Worm (Caenorhabditis elegans) whole organism, young adult: ENCODE measurements around the gene mdt-6.

Source experiments
- B0261.1 ChIP-seq: sonication (generic microtip); optimal IDR thresholded peaks from 2 replicates; lab custom pipeline; 2016; ENCODE audit warnings: mild to moderate bottlenecking, missing genetic modification characterization, moderate library complexity, missing compliant biosample characterization
- B0336.3 ChIP-seq: fragments of 200-800 bp; sonication (Bioruptor generic); IDR thresholded peaks from 2 replicates; pipeline ENCODE4 v1.3.6; 2022; ENCODE audit warnings: missing genetic modification characterization, missing compliant biosample characterization
- F22D6.2 ChIP-seq: sonication (generic microtip); optimal IDR thresholded peaks from 2 replicates; lab custom pipeline; 2016; ENCODE audit warnings: mild to moderate bottlenecking, missing genetic modification characterization, missing compliant biosample characterization
- F23B12.7 ChIP-seq: sonication (generic microtip); optimal IDR thresholded peaks from 2 replicates; lab custom pipeline; 2017; ENCODE audit warnings: missing genetic modification characterization, mild to moderate bottlenecking, missing compliant biosample characterization, antibody characterized with exemption, moderate library complexity; ENCODE audit not compliant: insufficient read depth
- F33H1.4 ChIP-seq: fragments of 200-800 bp; sonication (Bioruptor generic); IDR thresholded peaks from 2 replicates; pipeline ENCODE4 v1.3.6; 2022; ENCODE audit warnings: missing genetic modification reagents, missing genetic modification characterization, missing compliant biosample characterization
- F55B11.4 ChIP-seq: sonication (generic microtip); optimal IDR thresholded peaks from 2 replicates; lab custom pipeline; 2016; ENCODE audit warnings: missing compliant biosample characterization, missing genetic modification characterization, borderline replicate concordance; ENCODE audit not compliant: insufficient read depth
- F57A8.1 ChIP-seq: fragments of 200-800 bp; sonication (Bioruptor generic); optimal IDR thresholded peaks from 2 replicates; lab custom pipeline; 2018; ENCODE audit warnings: mild to moderate bottlenecking, missing genetic modification characterization, moderate library complexity, missing compliant biosample characterization
- K12H6.12 ChIP-seq: fragments of 200-800 bp; sonication (Bioruptor generic); optimal IDR thresholded peaks from 2 replicates; lab custom pipeline; 2018; ENCODE audit warnings: mild to moderate bottlenecking, missing genetic modification characterization, missing compliant biosample characterization
- Y53G8AR.9 ChIP-seq: fragments of 200-800 bp; sonication (Bioruptor generic); conservative IDR thresholded peaks from 2 replicates; pipeline ENCODE4 v1.3.6; 2022; ENCODE audit warnings: missing genetic modification reagents, missing genetic modification characterization, missing compliant biosample characterization
- Y67H2A.10 ChIP-seq: fragments of 200-800 bp; sonication (Bioruptor generic); conservative IDR thresholded peaks from 2 replicates; pipeline ENCODE4 v1.3.6; 2022; ENCODE audit warnings: missing genetic modification reagents, missing genetic modification characterization, missing compliant biosample characterization
- Y79H2A.3 ChIP-seq: fragments of 200-800 bp; sonication (Bioruptor generic); conservative IDR thresholded peaks from 2 replicates; pipeline ENCODE4 v1.3.6; 2022; ENCODE audit warnings: missing genetic modification reagents, missing genetic modification characterization, missing compliant biosample characterization
- ZK185.1 ChIP-seq: sonication (generic microtip); optimal IDR thresholded peaks from 2 replicates; lab custom pipeline; 2016; ENCODE audit warnings: mild to moderate bottlenecking, missing genetic modification characterization, missing compliant biosample characterization; ENCODE audit not compliant: poor library complexity, severe bottlenecking
- attf-3 ChIP-seq: fragments of 200-800 bp; sonication (Bioruptor generic); conservative IDR thresholded peaks from 2 replicates; pipeline ENCODE4 v1.3.6; 2022; ENCODE audit warnings: missing genetic modification reagents, missing genetic modification characterization, missing compliant biosample characterization
- attf-5 ChIP-seq: fragments of 200-800 bp; sonication (Bioruptor generic); optimal IDR thresholded peaks from 2 replicates; lab custom pipeline; 2018; ENCODE audit warnings: mild to moderate bottlenecking, missing genetic modification characterization, missing compliant biosample characterization
- bed-2 ChIP-seq: fragments of 200-800 bp; sonication (Bioruptor generic); IDR thresholded peaks from 2 replicates; pipeline ENCODE4 v1.3.6; 2022; ENCODE audit warnings: missing genetic modification reagents, missing genetic modification characterization, missing compliant biosample characterization
- ccch-3 ChIP-seq: fragments of 200-800 bp; sonication (Bioruptor generic); optimal IDR thresholded peaks from 2 replicates; lab custom pipeline; 2018; ENCODE audit warnings: mild to moderate bottlenecking, missing genetic modification characterization, missing compliant biosample characterization
- cebp-1 ChIP-seq, 2 experiments: fragments of 200-800 bp in 1 of 2; sonication (Bioruptor generic) in 1 of 2; sonication (generic microtip) in 1 of 2; IDR thresholded peaks in 1 of 2; optimal IDR thresholded peaks in 1 of 2; 2 replicates each; pipeline versions ENCODE4 v1.3.6 to Lab custom; 2017 to 2022; ENCODE audit warnings: missing compliant biosample characterization in 2 of 2, missing genetic modification characterization in 2 of 2, mild to moderate bottlenecking in 1 of 2, missing genetic modification reagents in 1 of 2, moderate library complexity in 1 of 2
- chd-7 ChIP-seq: sonication (generic microtip); optimal IDR thresholded peaks from 2 replicates; lab custom pipeline; 2016; ENCODE audit warnings: mild to moderate bottlenecking, missing genetic modification characterization, moderate library complexity, missing compliant biosample characterization
- dpff-1 ChIP-seq: sonication (generic microtip); optimal IDR thresholded peaks from 2 replicates; lab custom pipeline; 2017; ENCODE audit warnings: mild to moderate bottlenecking, missing genetic modification characterization, missing compliant biosample characterization
- efl-1 ChIP-seq: fragments of 150-350 bp; optimal IDR thresholded peaks from 2 replicates; lab custom pipeline; 2014; ENCODE audit warnings: missing biosample characterization, missing genetic modification reagents, missing genetic modification characterization
- egrh-3 ChIP-seq: fragments of 200-800 bp; sonication (Bioruptor generic); IDR thresholded peaks from 2 replicates; pipeline ENCODE4 v1.3.6; 2022; ENCODE audit warnings: missing genetic modification reagents, missing genetic modification characterization, missing compliant biosample characterization
- ets-4 ChIP-seq: fragments of 200-800 bp; sonication (Bioruptor generic); optimal IDR thresholded peaks from 2 replicates; lab custom pipeline; 2018; ENCODE audit warnings: mild to moderate bottlenecking, missing genetic modification characterization, missing compliant biosample characterization
- hmg-1.2 ChIP-seq: fragments of 200-800 bp; sonication (Bioruptor generic); IDR thresholded peaks from 2 replicates; pipeline ENCODE4 v1.3.6; 2022; ENCODE audit warnings: missing genetic modification reagents, missing genetic modification characterization, missing compliant biosample characterization
- hsf-1 ChIP-seq: fragments of 200-800 bp; sonication (Bioruptor generic); IDR thresholded peaks from 2 replicates; pipeline ENCODE4 v1.3.6; 2022; ENCODE audit warnings: missing genetic modification reagents, missing genetic modification characterization, missing compliant biosample characterization
- let-526 ChIP-seq: fragments of 200-800 bp; sonication (Bioruptor generic); IDR thresholded peaks from 2 replicates; pipeline ENCODE4 v1.3.6; 2022; ENCODE audit warnings: missing genetic modification reagents, missing genetic modification characterization, missing compliant biosample characterization
- lin-35 ChIP-seq, 3 experiments: fragments of 150-350 bp in 2 of 3; sonication (generic microtip) in 1 of 3; optimal IDR thresholded peaks; 2 replicates each; lab custom pipeline; 2014 to 2018; ENCODE audit warnings: missing biosample characterization in 3 of 3, missing genetic modification characterization in 3 of 3, missing genetic modification reagents in 3 of 3
- lin-40 ChIP-seq: sonication (generic microtip); optimal IDR thresholded peaks from 2 replicates; lab custom pipeline; 2016; ENCODE audit warnings: missing genetic modification characterization, mild to moderate bottlenecking, missing compliant biosample characterization, missing genotype, missing genetic modification reagents
- lin-54 ChIP-seq: fragments of 200-800 bp; sonication (Bioruptor generic); optimal IDR thresholded peaks from 2 replicates; lab custom pipeline; 2018; ENCODE audit warnings: mild to moderate bottlenecking, missing genetic modification characterization, missing compliant biosample characterization
- lir-1 ChIP-seq: fragments of 200-800 bp; sonication (Bioruptor generic); conservative IDR thresholded peaks from 2 replicates; pipeline ENCODE4 v1.3.6; 2022; ENCODE audit warnings: missing genetic modification reagents, missing genetic modification characterization, missing compliant biosample characterization
- lsy-27 ChIP-seq: sonication (generic microtip); optimal IDR thresholded peaks from 2 replicates; lab custom pipeline; 2017; ENCODE audit warnings: missing genetic modification characterization, mild to moderate bottlenecking, missing compliant biosample characterization, antibody characterized with exemption, missing genotype, borderline replicate concordance; ENCODE audit not compliant: insufficient read depth
- madf-6 ChIP-seq: fragments of 200-800 bp; sonication (Bioruptor generic); IDR thresholded peaks from 2 replicates; pipeline ENCODE4 v1.3.6; 2022; ENCODE audit warnings: missing genetic modification reagents, missing genetic modification characterization, missing compliant biosample characterization
- mcd-1 ChIP-seq: fragments of 200-800 bp; sonication (Bioruptor generic); IDR thresholded peaks from 2 replicates; pipeline ENCODE4 v1.3.6; 2022; ENCODE audit warnings: missing genetic modification reagents, missing genetic modification characterization, missing compliant biosample characterization
- mel-28 ChIP-seq: sonication (generic microtip); optimal IDR thresholded peaks from 2 replicates; lab custom pipeline; 2016; ENCODE audit warnings: borderline replicate concordance, mild to moderate bottlenecking, missing genetic modification characterization, missing compliant biosample characterization
- mxl-1 ChIP-seq: sonication (generic microtip); optimal IDR thresholded peaks from 2 replicates; lab custom pipeline; 2016; ENCODE audit warnings: missing genetic modification characterization, missing compliant biosample characterization
- nfya-2 ChIP-seq: fragments of 200-800 bp; sonication (Bioruptor generic); IDR thresholded peaks from 2 replicates; pipeline ENCODE4 v1.3.6; 2022; ENCODE audit warnings: missing genetic modification reagents, missing genetic modification characterization, missing compliant biosample characterization
- nfyb-1 ChIP-seq: fragments of 200-800 bp; sonication (Bioruptor generic); IDR thresholded peaks from 2 replicates; pipeline ENCODE4 v1.3.6; 2022; ENCODE audit warnings: missing genetic modification reagents, missing genetic modification characterization, missing compliant biosample characterization
- tbx-9 ChIP-seq: sonication (generic microtip); optimal IDR thresholded peaks from 2 replicates; lab custom pipeline; 2016; ENCODE audit warnings: borderline replicate concordance, missing genetic modification characterization, inconsistent platforms, missing compliant biosample characterization
- unc-130 ChIP-seq: sonication (generic microtip); optimal IDR thresholded peaks from 2 replicates; lab custom pipeline; 2016; ENCODE audit warnings: missing genetic modification reagents, missing genetic modification characterization, missing compliant biosample characterization
- zfh-2 ChIP-seq: fragments of 200-800 bp; sonication (Bioruptor generic); conservative IDR thresholded peaks from 2 replicates; pipeline ENCODE4 v1.3.6; 2022; ENCODE audit warnings: missing genetic modification reagents, missing genetic modification characterization, missing compliant biosample characterization
- zim-3 ChIP-seq: sonication (generic microtip); optimal IDR thresholded peaks from 2 replicates; lab custom pipeline; 2017; ENCODE audit warnings: mild to moderate bottlenecking, missing genetic modification characterization, moderate library complexity, missing compliant biosample characterization
- ztf-6 ChIP-seq: fragments of 200-800 bp; sonication (Bioruptor generic); IDR thresholded peaks from 2 replicates; pipeline ENCODE4 v1.3.6; 2022; ENCODE audit warnings: missing genetic modification reagents, missing genetic modification characterization, missing compliant biosample characterization

Gene mdt-6

DNA sequence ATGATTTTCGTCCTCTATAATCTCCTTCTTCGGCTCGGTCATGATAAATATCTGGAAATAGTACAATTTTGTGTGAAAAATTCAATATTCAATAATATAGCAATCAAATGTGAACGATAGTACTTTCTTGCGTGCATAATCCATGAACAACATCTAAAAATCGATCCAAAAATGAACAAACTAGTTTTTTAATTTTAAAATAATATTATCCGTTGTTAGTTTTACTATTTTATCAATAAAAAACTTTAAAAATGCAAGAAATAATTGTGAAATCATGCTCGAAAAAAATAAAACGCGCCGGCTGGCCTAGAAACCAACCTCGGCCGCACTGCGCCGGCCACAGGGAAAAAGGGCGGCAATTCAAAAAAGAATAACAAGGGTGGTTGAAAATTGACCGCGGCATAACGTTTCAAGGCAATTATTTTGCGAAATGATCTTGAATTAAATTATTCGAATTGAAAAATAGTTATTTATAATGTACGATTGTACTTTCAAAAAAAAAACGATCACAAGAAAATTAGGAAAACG lies 25.3 kb upstream of the mdt-6 start, which contains the start of gene mys-1 (continued):
- TF ChIP-seq lin-40 (tag; lab: Kevin White, UChicago): no peak
- no peak for TF ChIP-seq Y67H2A.10 (GFP tag; lab: Robert Waterston, UW)
- peak; percentile 26 for TF ChIP-seq F23B12.7
- no peak for TF ChIP-seq hsf-1 (GFP tag; lab: Robert Waterston, UW)
- no peak for TF ChIP-seq hmg-1.2
- TF ChIP-seq lir-1 (GFP tag; lab: Robert Waterston, UW): no peak
- TF ChIP-seq efl-1 (GFP tag; lab: Kevin White, UChicago): peak; percentile 79
- TF ChIP-seq zim-3 (tag; lab: Kevin White, UChicago): no peak
- peak; percentile 61 for TF ChIP-seq ZK185.1 (tag; lab: Kevin White, UChicago)
- peak; percentile 56 for TF ChIP-seq unc-130 (GFP tag; lab: Kevin White, UChicago)
- no peak for TF ChIP-seq F22D6.2
- TF ChIP-seq F57A8.1 (GFP tag; lab: Kevin White, UChicago): no peak
- TF ChIP-seq B0336.3 (GFP tag; lab: Robert Waterston, UW): no peak
- TF ChIP-seq lin-35 (GFP tag; optimal IDR thresholded peaks at IDR 0.05; lab: Kevin White, UChicago): peak in 2 of 3 experiments; percentile 45 to 92
- TF ChIP-seq mcd-1 (GFP tag; lab: Robert Waterston, UW): peak; percentile 66
- TF ChIP-seq B0261.1 (tag; lab: Kevin White, UChicago): no peak
- TF ChIP-seq egrh-3 (GFP tag; lab: Robert Waterston, UW): peak; percentile 6; the same call in 1 of the 2 replicates
- peak; percentile 10 for TF ChIP-seq K12H6.12 (tag; lab: Kevin White, UChicago)
- no peak for TF ChIP-seq let-526 (GFP tag; lab: Robert Waterston, UW)
- 0 out of 2 replicates have a peak, but pooled peaks have one; percentile 42 for TF ChIP-seq attf-3 (GFP tag; lab: Robert Waterston, UW)
- TF ChIP-seq nfya-2 (GFP tag; lab: Robert Waterston, UW): no peak
- TF ChIP-seq ccch-3: no peak
- no peak for TF ChIP-seq tbx-9 (tag; lab: Kevin White, UChicago)
- no peak for TF ChIP-seq Y79H2A.3 (GFP tag; lab: Robert Waterston, UW)

DNA sequence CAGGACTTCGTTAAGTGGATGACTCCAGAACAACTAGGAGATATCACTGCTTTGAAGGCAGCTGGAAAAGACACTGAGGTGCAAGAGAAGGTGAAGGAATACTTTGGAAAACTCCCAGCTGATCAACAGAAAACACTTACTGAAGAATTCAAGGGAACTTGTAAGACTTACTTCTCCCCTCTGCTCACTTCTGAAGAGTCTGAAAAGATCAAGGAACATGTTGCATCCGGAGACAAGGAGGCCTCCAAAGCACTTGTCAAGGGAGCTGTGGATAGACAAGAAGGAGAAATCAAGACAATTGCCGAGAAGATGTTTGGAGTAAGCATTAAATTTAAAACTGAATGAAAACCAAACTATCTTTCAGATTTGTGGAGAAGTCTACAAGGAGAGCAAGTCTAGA lies 20.0 kb upstream of the mdt-6 start:
- no peak for TF ChIP-seq chd-7 (tag; lab: Kevin White, UChicago)
- TF ChIP-seq F23B12.7: no peak
- TF ChIP-seq bed-2 (GFP tag; lab: Robert Waterston, UW): no peak
- no peak for TF ChIP-seq mxl-1 (tag; lab: Kevin White, UChicago)

DNA sequence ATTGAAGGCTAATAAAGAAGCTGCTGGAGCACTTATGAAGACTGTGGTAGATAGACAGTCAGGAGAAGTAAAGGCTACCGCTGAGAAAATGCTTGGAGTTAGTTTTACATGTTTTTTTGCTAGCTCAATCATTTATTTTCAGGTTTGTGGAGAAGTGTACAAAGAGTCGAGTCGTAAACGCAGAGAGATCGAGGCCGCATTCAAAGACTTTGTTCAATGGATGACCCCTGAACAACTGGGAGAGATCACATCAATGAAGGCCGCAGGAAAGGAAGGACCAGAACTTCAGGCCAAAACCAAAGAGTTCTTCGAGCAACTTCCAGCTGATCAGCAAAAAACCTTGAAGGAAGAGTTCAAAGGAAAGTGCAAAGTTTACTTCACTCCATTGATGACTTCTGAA lies 19.3 kb upstream of the mdt-6 start:
- TF ChIP-seq F55B11.4 (tag; lab: Kevin White, UChicago) (no peak), unc-130 (GFP tag; lab: Kevin White, UChicago) (no peak), ztf-6 (GFP tag; lab: Robert Waterston, UW) (no peak), attf-5 (GFP tag; lab: Kevin White, UChicago) (no peak), ets-4 (no peak), Y53G8AR.9 (GFP tag; lab: Robert Waterston, UW) (0 out of 2 replicates have a peak, but pooled peaks have one; percentile 13), nfyb-1 (no peak)

DNA sequence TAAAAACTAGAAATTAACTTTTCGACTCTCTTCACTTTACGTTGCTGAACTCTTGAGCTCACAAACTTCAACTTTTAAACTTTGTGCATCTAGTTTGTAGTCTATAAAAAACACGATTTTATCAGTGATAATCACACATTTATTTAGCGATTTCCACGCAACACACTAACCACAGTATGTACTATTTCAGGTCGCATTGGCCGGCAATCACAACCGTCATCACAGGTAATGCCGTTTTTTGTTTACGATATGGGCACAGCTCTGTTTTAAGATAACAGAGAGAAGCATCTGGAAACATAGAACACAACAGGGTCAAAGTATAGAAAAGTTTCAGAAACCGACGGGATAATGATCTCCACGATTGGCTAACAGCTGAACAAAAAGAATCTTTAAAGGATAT lies 16.7 kb upstream of the mdt-6 start:
- TF ChIP-seq dpff-1 (tag; lab: Kevin White, UChicago): no peak
- TF ChIP-seq ZK185.1 (tag; lab: Kevin White, UChicago): peak; percentile 32
- no peak for TF ChIP-seq madf-6
- TF ChIP-seq lsy-27 (tag; lab: Kevin White, UChicago): no peak
- no peak for TF ChIP-seq F33H1.4 (GFP tag; lab: Robert Waterston, UW)
- no peak for TF ChIP-seq chd-7 (tag; lab: Kevin White, UChicago)
- TF ChIP-seq lin-54 (GFP tag; lab: Kevin White, UChicago): no peak
- TF ChIP-seq mel-28 (tag; lab: Kevin White, UChicago): no peak
- TF ChIP-seq zfh-2 (GFP tag; lab: Robert Waterston, UW): no peak
- TF ChIP-seq cebp-1 (GFP tag; IDR thresholded peaks at IDR 0.05; lab: Robert Waterston, UW): 0 out of 2 replicates have a peak, but pooled peaks have one; percentile 11
- TF ChIP-seq cebp-1 (tag; optimal IDR thresholded peaks at IDR 0.05; lab: Kevin White, UChicago): peak; percentile 6
